Fruit fly (Drosophila melanogaster): Measurements from ENCODE around the gene CG13251.

CG13251 gene

dm6 chr3L:20629170-20629569 is 7.8 kb upstream of the CG13251 start (continued):
- peak; percentile 54 for TF ChIP-seq fd102C (GFP tag; optimal IDR thresholded peaks at IDR 0.05)

dm6 chr3L:20630602-20631001 is 6.4 kb upstream of the CG13251 start:
- TF ChIP-seq fu2 (GFP tag; optimal IDR thresholded peaks at IDR 0.05) = no peak
- no peak for TF ChIP-seq Taf1 (GFP tag; IDR thresholded peaks at IDR 0.05)
- peak; percentile 24 for TF ChIP-seq tio (GFP tag; optimal IDR thresholded peaks at IDR 0.05)
- TF ChIP-seq CG15011 (GFP tag; optimal IDR thresholded peaks at IDR 0.05) = no peak
- peak; percentile 22 for TF ChIP-seq slp2 (GFP tag; optimal IDR thresholded peaks at IDR 0.05)
- no peak for TF ChIP-seq CG4282 (GFP tag; optimal IDR thresholded peaks at IDR 0.05)
- TF ChIP-seq CG7987 (GFP tag; optimal IDR thresholded peaks at IDR 0.05) = no peak
- no peak for TF ChIP-seq pita (GFP tag; optimal IDR thresholded peaks at IDR 0.05)
- TF ChIP-seq Blimp-1 (GFP tag; optimal IDR thresholded peaks at IDR 0.05) = peak; percentile 63
- TF ChIP-seq Mad (GFP tag; optimal IDR thresholded peaks at IDR 0.05) = peak; percentile 13
- TF ChIP-seq CG4424 (GFP tag; optimal IDR thresholded peaks at IDR 0.05) = peak; percentile 55
- peak; percentile 45 to 68 for TF ChIP-seq chif (GFP tag; optimal IDR thresholded peaks at IDR 0.05)
- no peak for TF ChIP-seq CG12236 (GFP tag; optimal IDR thresholded peaks at IDR 0.05)
- peak; percentile 51; the same call in 1 of the 3 replicates for TF ChIP-seq ci (GFP tag; IDR thresholded peaks at IDR 0.05)
- no peak for TF ChIP-seq Neu2 (GFP tag; optimal IDR thresholded peaks at IDR 0.05; ENCODE audit: borderline replicate concordance)
- TF ChIP-seq CG10366 (GFP tag; IDR thresholded peaks at IDR 0.05) = no peak
- no peak for TF ChIP-seq wor (GFP tag; IDR thresholded peaks at IDR 0.05)
- no peak for TF ChIP-seq Ets97D (GFP tag; optimal IDR thresholded peaks at IDR 0.05)
- no peak for TF ChIP-seq sens-2 (GFP tag; IDR thresholded peaks at IDR 0.05)
- TF ChIP-seq Fer1 (GFP tag; optimal IDR thresholded peaks at IDR 0.05) = no peak
- TF ChIP-seq CG10147 (GFP tag; optimal IDR thresholded peaks at IDR 0.05) = no peak
- peak; percentile 24 to 45 for TF ChIP-seq Pdp1 (GFP tag; optimal IDR thresholded peaks at IDR 0.05)
- no peak for TF ChIP-seq h (optimal IDR thresholded peaks at IDR 0.05)
- TF ChIP-seq CG33213 (GFP tag; optimal IDR thresholded peaks at IDR 0.05) = peak; percentile 13
- 0 out of 2 replicates have a peak, but pooled peaks have one; percentile 34 for TF ChIP-seq Rfx (GFP tag; IDR thresholded peaks at IDR 0.05)
- TF ChIP-seq sima (GFP tag; optimal IDR thresholded peaks at IDR 0.05) = no peak
- no peak for TF ChIP-seq CG12104 (GFP tag; optimal IDR thresholded peaks at IDR 0.05)
- TF ChIP-seq H2.0 (GFP tag; IDR thresholded peaks at IDR 0.05) = no peak
- peak; percentile 5 for TF ChIP-seq pnt (GFP tag; optimal IDR thresholded peaks at IDR 0.05)
- peak; percentile 52 for TF ChIP-seq Ptx1 (GFP tag; IDR thresholded peaks at IDR 0.05)
- peak; percentile 16; the same call in 1 of the 2 replicates for TF ChIP-seq seq (GFP tag; IDR thresholded peaks at IDR 0.05)
- TF ChIP-seq CG2202 (tag; optimal IDR thresholded peaks at IDR 0.05) = no peak
- no peak for TF ChIP-seq caup (GFP tag; optimal IDR thresholded peaks at IDR 0.05; ENCODE audit: severe bottlenecking)
- TF ChIP-seq CG6175 (GFP tag; IDR thresholded peaks at IDR 0.05) = no peak
- TF ChIP-seq hkb (optimal IDR thresholded peaks at IDR 0.05) = no peak
- TF ChIP-seq hkb (GFP tag; IDR thresholded peaks at IDR 0.05) = 0 out of 2 replicates have a peak, but pooled peaks have one; percentile 10
- TF ChIP-seq Eip74EF (GFP tag; optimal IDR thresholded peaks at IDR 0.05) = no peak
- no peak for TF ChIP-seq salm (tag; optimal IDR thresholded peaks at IDR 0.05)
- TF ChIP-seq org-1 (GFP tag; optimal IDR thresholded peaks at IDR 0.05) = peak; percentile 4
- TF ChIP-seq Six4 (GFP tag; optimal IDR thresholded peaks at IDR 0.05) = no peak
- TF ChIP-seq Dbx (GFP tag; IDR thresholded peaks at IDR 0.05) = no peak
- peak; percentile 61 for TF ChIP-seq CG2678 (tag; optimal IDR thresholded peaks at IDR 0.05)
- no peak for TF ChIP-seq bcd (GFP tag; optimal IDR thresholded peaks at IDR 0.05)
- peak; percentile 77 for TF ChIP-seq D19B (GFP tag; optimal IDR thresholded peaks at IDR 0.05)
- TF ChIP-seq wdn (GFP tag; IDR thresholded peaks at IDR 0.05) = no peak
- TF ChIP-seq ind (GFP tag; optimal IDR thresholded peaks at IDR 0.05) = peak; percentile 21
- TF ChIP-seq Gug (GFP tag; IDR thresholded peaks at IDR 0.05) = no peak
- no peak for TF ChIP-seq CG6765 (GFP tag; optimal IDR thresholded peaks at IDR 0.05)
- no peak for TF ChIP-seq CG6654 (GFP tag; optimal IDR thresholded peaks at IDR 0.05)
